Worm (Caenorhabditis elegans): ENCODE measurements around the gene W03G1.5.

DNA sequence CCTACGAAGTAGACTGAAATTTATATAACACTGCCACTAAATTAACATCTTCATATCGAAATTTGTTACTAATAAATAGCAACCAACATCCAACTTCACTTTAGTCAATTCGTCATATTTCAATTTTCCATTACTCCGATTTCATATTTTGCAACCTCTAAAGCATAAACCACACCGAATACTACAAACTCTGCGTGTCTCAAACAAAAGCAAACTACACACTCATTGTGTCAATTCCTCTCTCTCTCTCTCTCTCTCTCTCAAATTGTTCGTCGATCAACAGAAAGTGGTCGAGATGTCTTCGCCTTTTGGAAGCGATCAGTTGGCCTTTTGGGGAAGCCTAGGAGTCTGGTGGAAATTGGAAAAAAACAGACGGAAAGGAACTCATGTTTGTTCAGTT lies 1.8 kb downstream of the W03G1.5 start:
- TF ChIP-seq pes-1 (GFP tag; IDR thresholded peaks at IDR 0.05) (no peak), hnd-1 (tag; optimal IDR thresholded peaks at IDR 0.05) (no peak), ama-1 (optimal IDR thresholded peaks at IDR 0.05) (no peak)

All from whole organism, early embryonic.